Fruit fly (Drosophila melanogaster): Measurements from ENCODE around the gene CG31272.
A peak's percentile ranks its signal among the peaks of the same experiment; 100 is the strongest.

The CG31272 gene

dm6 chr3R:10788186-10788585 is 29.0 kb upstream of the CG31272 start, which contains the start of the genes Art1 and Mcm5 (continued):
- TF ChIP-seq GATAe (GFP tag; conservative IDR thresholded peaks at IDR 0.05): no peak
- TF ChIP-seq gro (GFP tag; optimal IDR thresholded peaks at IDR 0.05): peak; percentile 64
- TF ChIP-seq MBD-R2 (GFP tag; IDR thresholded peaks at IDR 0.05): peak; percentile 72
- TF ChIP-seq CG42726 (GFP tag; IDR thresholded peaks at IDR 0.05; ENCODE audit: partially characterized antibody): peak; percentile 44; the same call in 1 of the 2 replicates
- TF ChIP-seq Mes4 (GFP tag; optimal IDR thresholded peaks at IDR 0.05): peak; percentile 17
- TF ChIP-seq Neu2 (GFP tag; optimal IDR thresholded peaks at IDR 0.05; ENCODE audit: borderline replicate concordance): no peak
- peak; percentile 12; the same call in 1 of the 2 replicates for TF ChIP-seq CG32532 (GFP tag; IDR thresholded peaks at IDR 0.05)
- no peak for TF ChIP-seq Poxn (GFP tag; IDR thresholded peaks at IDR 0.05)
- TF ChIP-seq CG4424 (GFP tag; optimal IDR thresholded peaks at IDR 0.05): peak; percentile 54
- TF ChIP-seq CG8944 (GFP tag; optimal IDR thresholded peaks at IDR 0.05): no peak
- peak; percentile 42 for TF ChIP-seq tin (GFP tag; optimal IDR thresholded peaks at IDR 0.05)
- TF ChIP-seq CHES-1-like (GFP tag; optimal IDR thresholded peaks at IDR 0.05): peak; percentile 74
- TF ChIP-seq ken (GFP tag; IDR thresholded peaks at IDR 0.05): 0 out of 3 replicates have a peak, but pooled peaks have one; percentile 51
- peak; percentile 51 for TF ChIP-seq Dref (GFP tag; IDR thresholded peaks at IDR 0.05)
- TF ChIP-seq salm (tag; optimal IDR thresholded peaks at IDR 0.05): no peak
- TF ChIP-seq CG9932 (GFP tag; IDR thresholded peaks at IDR 0.05): peak; percentile 75
- no peak for TF ChIP-seq Ada2b (GFP tag; IDR thresholded peaks at IDR 0.05)
- no peak for TF ChIP-seq CG13424 (tag; optimal IDR thresholded peaks at IDR 0.05)
- TF ChIP-seq pita (GFP tag; optimal IDR thresholded peaks at IDR 0.05): no peak
- TF ChIP-seq NFAT (GFP tag; IDR thresholded peaks at IDR 0.05): peak; percentile 25; the same call in 1 of the 2 replicates
- TF ChIP-seq Hmr (GFP tag; optimal IDR thresholded peaks at IDR 0.05): no peak
- no peak for TF ChIP-seq jing (GFP tag; optimal IDR thresholded peaks at IDR 0.05)
- TF ChIP-seq ranshi (GFP tag; IDR thresholded peaks at IDR 0.05): no peak
- TF ChIP-seq lmd (GFP tag; IDR thresholded peaks at IDR 0.05): no peak; the same call in 1 of the 2 replicates
- 0 out of 3 replicates have a peak, but pooled peaks have one; percentile 18 for TF ChIP-seq Aef1 (GFP tag; IDR thresholded peaks at IDR 0.05)
- TF ChIP-seq hb (GFP tag; IDR thresholded peaks at IDR 0.05; ENCODE audit: partially characterized antibody): peak; percentile 91
- no peak for TF ChIP-seq CG2875 (GFP tag; optimal IDR thresholded peaks at IDR 0.05)
- no peak for TF ChIP-seq CG10321 (GFP tag; IDR thresholded peaks at IDR 0.05)
- TF ChIP-seq gcm (GFP tag; optimal IDR thresholded peaks at IDR 0.05): no peak
- TF ChIP-seq CG18262 (tag; optimal IDR thresholded peaks at IDR 0.05): peak; percentile 36
- no peak for TF ChIP-seq wek (GFP tag; optimal IDR thresholded peaks at IDR 0.05)
- TF ChIP-seq ewg (GFP tag; optimal IDR thresholded peaks at IDR 0.05): no peak
- TF ChIP-seq Eip74EF (GFP tag; optimal IDR thresholded peaks at IDR 0.05): no peak
- TF ChIP-seq CG14014 (GFP tag; IDR thresholded peaks at IDR 0.05): no peak
- peak; percentile 11 for TF ChIP-seq bcd (GFP tag; optimal IDR thresholded peaks at IDR 0.05)
- no peak for TF ChIP-seq grn (GFP tag; optimal IDR thresholded peaks at IDR 0.05)
- no peak for TF ChIP-seq jigr1 (GFP tag; IDR thresholded peaks at IDR 0.05)
- TF ChIP-seq CG1603 (tag; optimal IDR thresholded peaks at IDR 0.05): peak; percentile 26
- TF ChIP-seq CG17359 (tag; optimal IDR thresholded peaks at IDR 0.05): no peak
- no peak for TF ChIP-seq CG31388 (GFP tag; optimal IDR thresholded peaks at IDR 0.05)
- TF ChIP-seq knrl (GFP tag; IDR thresholded peaks at IDR 0.05; ENCODE audit: partially characterized antibody): peak; percentile 98
- TF ChIP-seq PHDP (tag; optimal IDR thresholded peaks at IDR 0.05): no peak
- TF ChIP-seq mld (GFP tag; IDR thresholded peaks at IDR 0.05; ENCODE audit: partially characterized antibody): no peak; the same call in 2 of the 3 replicates
- peak; percentile 77 for TF ChIP-seq zfh2 (GFP tag; optimal IDR thresholded peaks at IDR 0.05)
- no peak for TF ChIP-seq abd-A (tag; optimal IDR thresholded peaks at IDR 0.05)
- no peak for TF ChIP-seq lov (optimal IDR thresholded peaks at IDR 0.05)
- no peak for TF ChIP-seq lov (GFP tag; IDR thresholded peaks at IDR 0.05)
- TF ChIP-seq CG8388 (GFP tag; optimal IDR thresholded peaks at IDR 0.05): no peak
- TF ChIP-seq CG10147 (GFP tag; optimal IDR thresholded peaks at IDR 0.05): peak; percentile 64
- TF ChIP-seq CG1647 (GFP tag; optimal IDR thresholded peaks at IDR 0.05): no peak
- TF ChIP-seq yki (optimal IDR thresholded peaks at IDR 0.05): no peak

All from whole organism, embryonic.